Fruit fly (Drosophila melanogaster): Measurements from ENCODE around the gene CG12947.

DNA sequence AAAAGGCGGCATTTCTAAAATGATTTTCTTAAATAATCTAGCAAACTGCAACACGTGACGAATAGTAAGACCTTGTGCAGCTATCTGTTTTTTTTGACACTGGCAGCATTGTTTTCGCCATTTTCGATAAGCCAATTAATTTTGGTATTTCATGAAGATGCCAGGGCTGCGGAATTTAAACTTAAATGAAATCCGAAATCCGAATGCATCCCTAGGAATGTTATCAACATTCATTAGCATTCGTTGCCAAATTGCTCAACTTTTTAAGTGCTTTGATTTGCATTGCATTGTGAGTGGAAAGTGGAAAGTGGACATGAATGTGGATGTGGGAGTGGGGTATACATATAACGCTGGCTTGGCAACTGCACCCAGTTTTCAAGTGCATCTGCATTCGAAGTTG lies 41.2 kb downstream of the CG12947 start, which contains the start of gene CG42857:
- no peak for TF ChIP-seq CTCF (optimal IDR thresholded peaks at IDR 0.05)
- TF ChIP-seq CG8478 (optimal IDR thresholded peaks at IDR 0.05) = no peak
